Worm (Caenorhabditis elegans) whole organism, early embryonic: ENCODE results near the gene vhl-1.

Experiments used
- B0310.2 ChIP-seq: sonication (generic microtip); optimal IDR thresholded peaks from 2 replicates; lab custom pipeline; 2016; ENCODE audit warnings: mild to moderate bottlenecking, missing genetic modification characterization, missing compliant biosample characterization
- ama-1 ChIP-seq: fragments of 150-350 bp; optimal IDR thresholded peaks from 2 replicates; lab custom pipeline; 2014
- ceh-36 ChIP-seq: sonication (generic microtip); optimal IDR thresholded peaks from 2 replicates; lab custom pipeline; 2016; ENCODE audit warnings: missing genetic modification characterization, inconsistent platforms, missing compliant biosample characterization
- flt-1 ChIP-seq: fragments of 200-800 bp; sonication (Bioruptor generic); IDR thresholded peaks from 2 replicates; pipeline ENCODE4 v1.3.6; 2022; ENCODE audit warnings: missing genetic modification characterization, missing compliant biosample characterization
- pes-1 ChIP-seq: fragments of 200-800 bp; sonication (Bioruptor generic); IDR thresholded peaks from 2 replicates; pipeline ENCODE4 v1.3.6; 2022; ENCODE audit warnings: missing genetic modification reagents, missing genetic modification characterization, missing compliant biosample characterization
- scrt-1 ChIP-seq: fragments of 200-800 bp; sonication (Bioruptor generic); IDR thresholded peaks from 2 replicates; pipeline ENCODE4 v1.3.6; 2022; ENCODE audit warnings: missing genetic modification characterization, missing compliant biosample characterization
- tbx-11 ChIP-seq: fragments of 200-800 bp; sonication (Bioruptor generic); IDR thresholded peaks from 2 replicates; pipeline ENCODE4 v1.3.6; 2022; ENCODE audit warnings: missing genetic modification characterization, missing compliant biosample characterization
- tra-4 ChIP-seq: sonication (generic microtip); optimal IDR thresholded peaks from 2 replicates; lab custom pipeline; 2017; ENCODE audit warnings: missing genetic modification characterization, missing compliant biosample characterization

DNA sequence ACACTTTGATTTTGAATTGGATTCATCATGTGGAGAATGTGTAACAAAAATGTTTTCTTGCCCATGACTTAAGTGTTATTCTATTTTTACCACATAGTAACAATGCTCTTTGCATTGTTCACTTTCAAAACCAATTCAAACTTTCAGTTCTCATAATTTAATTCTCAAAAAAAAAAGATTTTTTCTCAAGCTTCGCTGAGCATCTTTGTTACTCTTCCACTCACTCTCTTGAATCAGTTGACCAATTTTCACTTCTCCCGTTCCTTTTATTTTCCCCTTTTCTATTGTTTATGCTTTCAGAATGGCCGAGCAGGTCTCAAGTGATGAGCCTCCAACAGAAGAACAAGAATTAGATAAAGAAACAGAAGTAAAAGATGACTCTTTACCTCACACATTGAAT lies 39.0 kb downstream of the vhl-1 start, which contains the start of gene oct-2:
- no peak for TF ChIP-seq tbx-11 (GFP tag; lab: Robert Waterston, UW)
- no peak for TF ChIP-seq B0310.2 (tag; lab: Kevin White, UChicago)
- TF ChIP-seq scrt-1 (GFP tag; lab: Robert Waterston, UW) = no peak
- TF ChIP-seq ama-1 (lab: Kevin White, UChicago) = no peak
- no peak for TF ChIP-seq pes-1 (GFP tag; lab: Robert Waterston, UW)
- no peak for TF ChIP-seq ceh-36
- no peak for TF ChIP-seq flt-1
- TF ChIP-seq tra-4 (tag; lab: Kevin White, UChicago) = no peak
